Fruit fly (Drosophila melanogaster): Measurements from ENCODE around the gene CG33189.

The CG33189 gene

DNA sequence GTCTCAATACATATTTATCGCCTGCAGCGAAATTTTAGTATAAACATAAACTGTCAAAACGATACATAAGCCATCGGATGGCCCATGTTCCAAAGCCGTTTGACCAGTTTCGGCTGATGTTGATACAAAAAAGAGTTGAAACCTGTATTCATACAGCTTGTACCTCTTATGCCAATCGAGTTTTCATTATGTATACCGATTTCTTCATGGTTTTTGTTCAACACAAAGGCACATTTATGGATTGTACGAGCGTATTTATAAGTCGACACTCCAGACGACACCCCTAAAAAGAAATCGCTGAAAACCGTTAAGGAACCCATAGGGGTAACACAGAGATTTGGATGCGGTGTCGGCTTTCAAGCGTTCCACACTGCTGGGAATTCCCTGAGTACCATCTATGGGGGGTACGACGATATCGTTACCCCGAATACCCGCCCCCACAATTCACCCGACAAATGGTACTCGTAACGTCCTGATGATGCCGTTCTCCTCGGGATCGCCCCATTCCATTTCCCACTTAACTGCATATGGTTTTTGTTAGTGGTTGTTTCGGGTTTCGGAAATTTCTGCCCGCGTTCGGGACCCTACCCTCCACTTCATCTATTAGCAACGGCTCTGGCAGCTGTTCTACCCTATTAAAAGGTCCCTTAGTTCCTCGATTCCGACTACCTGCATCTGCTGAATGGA is 27.4 kb upstream of the CG33189 start (continued):
- TF ChIP-seq Blimp-1 (GFP tag; optimal IDR thresholded peaks at IDR 0.05) (no peak), Hr4 (GFP tag; optimal IDR thresholded peaks at IDR 0.05) (peak; percentile 20), esn (GFP tag; optimal IDR thresholded peaks at IDR 0.05) (no peak), CG32006 (GFP tag; optimal IDR thresholded peaks at IDR 0.05) (no peak), vri (GFP tag; optimal IDR thresholded peaks at IDR 0.05) (peak; percentile 7), CG6808 (GFP tag; optimal IDR thresholded peaks at IDR 0.05) (no peak), lz (GFP tag; optimal IDR thresholded peaks at IDR 0.05) (no peak), CG16779 (tag; optimal IDR thresholded peaks at IDR 0.05) (no peak), salr (GFP tag; optimal IDR thresholded peaks at IDR 0.05) (no peak), Sox15 (GFP tag; optimal IDR thresholded peaks at IDR 0.05) (no peak), CG3032 (tag; optimal IDR thresholded peaks at IDR 0.05) (no peak), CG10669 (GFP tag; optimal IDR thresholded peaks at IDR 0.05) (no peak), Hr38 (GFP tag; optimal IDR thresholded peaks at IDR 0.05) (no peak), net (GFP tag; optimal IDR thresholded peaks at IDR 0.05) (no peak), CG8632 (GFP tag; optimal IDR thresholded peaks at IDR 0.05) (no peak), CG34406 (GFP tag; optimal IDR thresholded peaks at IDR 0.05) (no peak), CG11294 (GFP tag; IDR thresholded peaks at IDR 0.05) (no peak), dsx (GFP tag; optimal IDR thresholded peaks at IDR 0.05; ENCODE audit: poor library complexity, severe bottlenecking) (peak; percentile 30), CG6792 (GFP tag; optimal IDR thresholded peaks at IDR 0.05) (no peak), eg (GFP tag; IDR thresholded peaks at IDR 0.05) (no peak), topi (GFP tag; optimal IDR thresholded peaks at IDR 0.05) (no peak), CG7368 (GFP tag; optimal IDR thresholded peaks at IDR 0.05) (no peak)

dm6 chr3R:8807048-8807447 is 26.5 kb upstream of the CG33189 start:
- no peak for TF ChIP-seq Gug (GFP tag; IDR thresholded peaks at IDR 0.05)
- TF ChIP-seq vri (GFP tag; optimal IDR thresholded peaks at IDR 0.05), result no peak
- TF ChIP-seq Hr4 (GFP tag; optimal IDR thresholded peaks at IDR 0.05), result no peak
- no peak for TF ChIP-seq CG31627 (GFP tag; optimal IDR thresholded peaks at IDR 0.05)
- no peak for TF ChIP-seq CG6808 (GFP tag; optimal IDR thresholded peaks at IDR 0.05)
- no peak for TF ChIP-seq Eip75B (GFP tag; optimal IDR thresholded peaks at IDR 0.05)
- no peak for TF ChIP-seq CG34406 (GFP tag; optimal IDR thresholded peaks at IDR 0.05)
- TF ChIP-seq Smox (GFP tag; optimal IDR thresholded peaks at IDR 0.05), result no peak
- TF ChIP-seq topi (GFP tag; optimal IDR thresholded peaks at IDR 0.05), result no peak
- TF ChIP-seq ss (GFP tag; optimal IDR thresholded peaks at IDR 0.05), result no peak
- TF ChIP-seq Eip78C (GFP tag), result no peak
- TF ChIP-seq Ets21C (GFP tag; optimal IDR thresholded peaks at IDR 0.05), result no peak
- TF ChIP-seq lz (GFP tag; optimal IDR thresholded peaks at IDR 0.05), result no peak

DNA sequence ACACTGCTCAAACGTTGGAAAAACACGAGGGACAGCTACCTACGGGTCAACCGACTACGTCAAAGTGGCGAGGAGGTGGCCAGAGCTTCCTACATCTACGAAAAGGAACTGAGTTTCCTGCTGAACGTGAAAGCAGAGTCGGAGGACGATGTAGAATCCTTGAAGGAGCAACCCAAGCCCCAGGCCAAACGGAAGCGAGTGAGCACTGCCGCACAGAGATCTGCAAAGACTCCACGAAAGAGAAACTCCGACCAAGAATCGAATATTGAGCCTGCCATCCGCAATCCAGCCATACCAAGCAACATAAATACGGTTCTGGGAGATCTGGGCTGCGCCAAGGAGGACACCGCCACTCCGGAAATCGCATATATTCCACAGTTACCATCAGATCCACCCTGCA is 26.0 kb upstream of the CG33189 start:
- no peak for TF ChIP-seq Lpt (GFP tag; optimal IDR thresholded peaks at IDR 0.05)
- TF ChIP-seq CG15336 (GFP tag; IDR thresholded peaks at IDR 0.05), result no peak
- TF ChIP-seq Gug (GFP tag; IDR thresholded peaks at IDR 0.05), result no peak

DNA sequence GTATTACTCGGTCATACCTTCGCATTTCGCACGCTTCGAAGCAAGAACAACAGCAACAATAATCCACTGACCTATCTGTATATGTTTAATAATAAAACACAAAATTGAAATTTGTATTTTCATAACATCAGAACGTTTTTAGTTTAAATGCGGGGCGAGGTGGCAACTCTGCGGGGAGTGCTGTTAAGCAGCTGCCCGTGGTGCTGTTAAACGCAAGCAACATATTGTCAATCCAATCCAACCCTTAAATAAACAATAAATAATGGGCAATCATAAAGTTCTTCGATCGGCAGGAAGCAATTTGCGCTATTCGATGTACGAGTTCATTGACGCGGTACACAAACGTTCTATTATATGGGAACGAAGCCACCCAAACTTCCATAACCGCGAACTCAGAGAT is 25.5 kb upstream of the CG33189 start, which contains the start of gene hng2:
hng2 (plus strand) TSS at position 219 of the 400 bp plus-strand sequence.
- no peak for TF ChIP-seq CG3919 (GFP tag; optimal IDR thresholded peaks at IDR 0.05)
- no peak for TF ChIP-seq Sox15 (GFP tag; optimal IDR thresholded peaks at IDR 0.05)
- no peak for TF ChIP-seq CG11294 (GFP tag; IDR thresholded peaks at IDR 0.05)
- no peak for TF ChIP-seq CG9139 (GFP tag; optimal IDR thresholded peaks at IDR 0.05)
- no peak for TF ChIP-seq fd85E (GFP tag; optimal IDR thresholded peaks at IDR 0.05)
- TF ChIP-seq fkh (GFP tag; optimal IDR thresholded peaks at IDR 0.05), result peak; percentile 71
- TF ChIP-seq Gug (GFP tag; IDR thresholded peaks at IDR 0.05), result no peak

All from whole organism, prepupa.